Worm (Caenorhabditis elegans): ENCODE results near the gene Y51B9A.8.

Gene Y51B9A.8

DNA sequence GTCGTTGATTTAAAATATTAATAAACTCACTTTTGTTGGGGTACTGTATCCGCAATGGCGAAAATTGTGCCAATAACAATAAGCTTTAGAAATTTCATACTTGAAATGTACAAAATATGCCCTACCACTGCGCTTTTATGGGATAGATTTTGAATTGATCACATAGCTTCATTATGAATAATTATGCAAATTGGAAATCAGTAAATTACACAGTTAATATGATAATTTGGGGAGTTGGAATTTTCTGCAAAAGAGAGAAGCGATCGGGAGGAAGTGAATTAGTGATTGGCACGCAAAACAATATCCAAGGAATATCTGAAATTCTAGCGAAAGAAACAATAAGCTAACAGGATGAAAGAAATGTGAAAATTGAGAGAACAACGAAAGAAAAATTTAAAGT, 27.4 kb downstream of the Y51B9A.8 start, which contains the start of gene M176.10:
M176.10 (minus strand) TSS at position 101 of the 400 bp plus-strand sequence.
- TF ChIP-seq T20F7.1 (GFP tag; optimal IDR thresholded peaks at IDR 0.05) (no peak), fos-1 (tag; optimal IDR thresholded peaks at IDR 0.05) (no peak), skn-1 (tag; optimal IDR thresholded peaks at IDR 0.05) (no peak), nhr-48 (tag; optimal IDR thresholded peaks at IDR 0.05) (no peak), php-3 (GFP tag; IDR thresholded peaks at IDR 0.05) (no peak), hmg-1.1 (GFP tag; IDR thresholded peaks at IDR 0.05) (no peak), daf-8 (GFP tag; IDR thresholded peaks at IDR 0.05) (no peak), mxl-2 (GFP tag; conservative IDR thresholded peaks at IDR 0.05) (no peak), Y75B8A.6 (GFP tag; IDR thresholded peaks at IDR 0.05) (no peak), rbr-2 (tag; optimal IDR thresholded peaks at IDR 0.05) (no peak), mdl-1 (tag; optimal IDR thresholded peaks at IDR 0.05) (no peak), zfp-2 (tag; optimal IDR thresholded peaks at IDR 0.05) (no peak), daf-16 (GFP tag; optimal IDR thresholded peaks at IDR 0.05) (no peak), daf-16 (tag; optimal IDR thresholded peaks at IDR 0.05) (no peak), D1046.2 (GFP tag; IDR thresholded peaks at IDR 0.05) (no peak)

ce11 chrII:9427644-9428043, 29.0 kb downstream of the Y51B9A.8 start, which contains the start of gene M176.5:
TSS of gene M176.5 (minus strand) at chrII:9427744.
- TF ChIP-seq F44E2.7 (GFP tag; IDR thresholded peaks at IDR 0.05) (no peak), pha-4 (GFP tag; IDR thresholded peaks at IDR 0.05) (no peak), pha-4 (tag; optimal IDR thresholded peaks at IDR 0.05) (peak; percentile 42), unc-62 (GFP tag; optimal IDR thresholded peaks at IDR 0.05 in 1 of 2) (peak in 1 of 2 experiments; percentile 44), unc-62 (tag; optimal IDR thresholded peaks at IDR 0.05) (no peak)

DNA sequence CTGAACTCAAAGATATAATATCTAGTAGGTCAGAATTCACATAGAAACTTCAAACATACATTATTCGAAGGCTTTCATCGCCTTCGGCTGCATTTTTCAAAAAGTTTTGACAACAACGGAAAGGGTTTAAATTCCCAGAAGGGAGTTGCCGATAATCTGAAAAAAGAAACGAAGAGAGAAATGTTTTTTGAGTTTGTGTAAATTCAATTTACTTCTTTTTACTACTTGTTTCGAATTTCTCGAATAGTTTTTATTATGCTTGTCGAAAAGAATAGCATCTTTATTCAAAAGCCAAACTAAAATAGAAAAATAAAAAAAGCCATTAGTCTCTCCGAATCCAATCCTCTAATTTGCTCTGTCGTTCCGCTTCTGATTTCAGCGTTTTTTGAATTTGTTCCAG, 32.5 kb downstream of the Y51B9A.8 start:
- peak; percentile 42 for TF ChIP-seq fkh-10 (GFP tag; optimal IDR thresholded peaks at IDR 0.05)
- no peak for TF ChIP-seq lin-1 (GFP tag; IDR thresholded peaks at IDR 0.05)
- no peak for TF ChIP-seq T20F7.1 (GFP tag; optimal IDR thresholded peaks at IDR 0.05)
- TF ChIP-seq zfp-2 (tag; optimal IDR thresholded peaks at IDR 0.05) = no peak
- TF ChIP-seq daf-16 (GFP tag; optimal IDR thresholded peaks at IDR 0.05) = no peak
- TF ChIP-seq daf-16 (tag; optimal IDR thresholded peaks at IDR 0.05) = no peak
- no peak for TF ChIP-seq skn-1 (tag; optimal IDR thresholded peaks at IDR 0.05)
- peak; percentile 37 for TF ChIP-seq ces-1 (GFP tag; optimal IDR thresholded peaks at IDR 0.05)

- no peak for TF ChIP-seq hlh-30 (tag; optimal IDR thresholded peaks at IDR 0.05; ENCODE audit: insufficient read depth)
- TF ChIP-seq pqm-1 (tag; optimal IDR thresholded peaks at IDR 0.05) = no peak
- TF ChIP-seq arid-1 (GFP tag; conservative IDR thresholded peaks at IDR 0.05) = no peak
- TF ChIP-seq daf-12 (tag; optimal IDR thresholded peaks at IDR 0.05) = no peak
- no peak for TF ChIP-seq skn-1 (tag; optimal IDR thresholded peaks at IDR 0.05)
- no peak for TF ChIP-seq madf-9 (GFP tag; conservative IDR thresholded peaks at IDR 0.05)
- no peak for TF ChIP-seq lin-29 (GFP tag; IDR thresholded peaks at IDR 0.05)
- TF ChIP-seq lin-15B (tag; optimal IDR thresholded peaks at IDR 0.05) = no peak
- no peak for TF ChIP-seq duxl-1 (tag; optimal IDR thresholded peaks at IDR 0.05; ENCODE audit: poor library complexity)
- no peak for TF ChIP-seq lin-1 (GFP tag; IDR thresholded peaks at IDR 0.05)
- TF ChIP-seq attf-4 (tag; optimal IDR thresholded peaks at IDR 0.05) = no peak
- no peak for TF ChIP-seq php-3 (GFP tag; IDR thresholded peaks at IDR 0.05)
- TF ChIP-seq mes-2 (tag; optimal IDR thresholded peaks at IDR 0.05; ENCODE audit: poor library complexity, severe bottlenecking) = no peak
- TF ChIP-seq lim-7 (GFP tag; IDR thresholded peaks at IDR 0.05) = no peak
- TF ChIP-seq egl-43 (GFP tag; IDR thresholded peaks at IDR 0.05) = no peak
- TF ChIP-seq Y75B8A.6 (GFP tag; IDR thresholded peaks at IDR 0.05) = no peak
- no peak for TF ChIP-seq F10B5.3 (tag; optimal IDR thresholded peaks at IDR 0.05)
- TF ChIP-seq ceh-32 (tag; optimal IDR thresholded peaks at IDR 0.05; ENCODE audit: poor library complexity) = no peak
- no peak for TF ChIP-seq dmd-9 (GFP tag; IDR thresholded peaks at IDR 0.05)
- TF ChIP-seq daf-16 (GFP tag; optimal IDR thresholded peaks at IDR 0.05) = no peak
- no peak for TF ChIP-seq daf-16 (tag; optimal IDR thresholded peaks at IDR 0.05)
Measured at ce11 chrII:9433609-9434008, 35.0 kb downstream of the Y51B9A.8 start, which contains the start of gene kin-15. TSS of gene kin-15 (minus strand) at chrII:9433709.
